Fruit fly (Drosophila melanogaster) whole organism, pupa: ENCODE results near the gene PICK1.

Experiments used
- CG10348 ChIP-seq: fragments of 200-800 bp; sonication (Bioruptor generic); IDR thresholded peaks from 2 replicates; pipeline ENCODE4 v1.3.6; 2022; ENCODE audit warnings: missing biosample characterization, missing genetic modification characterization
- CG12605 ChIP-seq: fragments of 200-800 bp; sonication (Bioruptor generic); IDR thresholded peaks from 2 replicates; pipeline ENCODE4 v1.3.6; 2022; ENCODE audit warnings: missing biosample characterization, missing genetic modification characterization
- CG13204 ChIP-seq: fragments of 200-800 bp; sonication (Bioruptor generic); optimal IDR thresholded peaks from 2 replicates; lab custom pipeline; 2018; ENCODE audit warnings: missing biosample characterization, mild to moderate bottlenecking, missing genetic modification characterization, moderate library complexity
- CG14655 ChIP-seq: fragments of 200-800 bp; sonication (Bioruptor generic); optimal IDR thresholded peaks from 3 replicates; lab custom pipeline; 2017; ENCODE audit warnings: mild to moderate bottlenecking, missing biosample characterization, missing genetic modification reagents, missing genetic modification characterization
- CG15710 ChIP-seq: fragments of 200-800 bp; sonication (Bioruptor generic); optimal IDR thresholded peaks from 2 replicates; lab custom pipeline; 2018; ENCODE audit warnings: missing biosample characterization, mild to moderate bottlenecking, missing genetic modification characterization, moderate library complexity
- CG17806 ChIP-seq: fragments of 200-800 bp; sonication (Bioruptor generic); optimal IDR thresholded peaks from 2 replicates; lab custom pipeline; 2018; ENCODE audit warnings: missing biosample characterization, mild to moderate bottlenecking, missing genetic modification characterization, moderate library complexity
- CG32121 ChIP-seq: fragments of 200-800 bp; sonication (Bioruptor generic); IDR thresholded peaks from 2 replicates; pipeline ENCODE4 v1.3.6; 2022; ENCODE audit warnings: missing biosample characterization, missing genetic modification characterization
- CG8159 ChIP-seq: fragments of 200-800 bp; sonication (Bioruptor generic); optimal IDR thresholded peaks from 3 replicates; lab custom pipeline; 2018; ENCODE audit warnings: missing biosample characterization, mild to moderate bottlenecking, missing genetic modification characterization, moderate library complexity
- CG8301 ChIP-seq: fragments of 200-800 bp; sonication (Bioruptor generic); optimal IDR thresholded peaks from 2 replicates; lab custom pipeline; 2018; ENCODE audit warnings: missing biosample characterization, mild to moderate bottlenecking, missing genetic modification characterization
- CG9948 ChIP-seq: fragments of 200-800 bp; sonication (Bioruptor generic); optimal IDR thresholded peaks from 2 replicates; lab custom pipeline; 2018; ENCODE audit warnings: missing biosample characterization, mild to moderate bottlenecking, missing genetic modification characterization, moderate library complexity
- D1 ChIP-seq: fragments of 200-800 bp; sonication (Bioruptor generic); optimal IDR thresholded peaks from 2 replicates; lab custom pipeline; 2018; ENCODE audit warnings: missing biosample characterization, mild to moderate bottlenecking, missing genetic modification characterization, moderate library complexity
- EcR ChIP-seq: fragments of 200-800 bp; sonication (Bioruptor generic); optimal IDR thresholded peaks from 3 replicates; lab custom pipeline; 2019; ENCODE audit warnings: missing biosample characterization, missing genetic modification characterization, mild to moderate bottlenecking, moderate library complexity, missing genetic modification reagents
- Ets98B ChIP-seq: fragments of 200-800 bp; sonication (Bioruptor generic); IDR thresholded peaks from 2 replicates; pipeline ENCODE4 v1.3.6; 2022; ENCODE audit warnings: missing biosample characterization, missing genetic modification characterization
- Pif1A ChIP-seq: fragments of 200-800 bp; sonication (Bioruptor generic); optimal IDR thresholded peaks from 3 replicates; lab custom pipeline; 2016; ENCODE audit warnings: missing biosample characterization, missing genetic modification characterization
- Pif1B ChIP-seq: fragments of 200-800 bp; sonication (Bioruptor generic); optimal IDR thresholded peaks from 3 replicates; lab custom pipeline; 2016; ENCODE audit warnings: missing biosample characterization, missing genetic modification characterization
- Snoo ChIP-seq: fragments of 200-800 bp; sonication (Bioruptor generic); optimal IDR thresholded peaks from 3 replicates; lab custom pipeline; 2017; ENCODE audit warnings: missing biosample characterization, mild to moderate bottlenecking, missing genetic modification characterization, inconsistent platforms
- fd96Ca ChIP-seq: fragments of 200-800 bp; sonication (Bioruptor generic); IDR thresholded peaks from 3 replicates; pipeline ENCODE4 v1.3.6; 2022; ENCODE audit warnings: missing biosample characterization, missing genetic modification characterization
- gl ChIP-seq: fragments of 200-800 bp; sonication (Bioruptor generic); optimal IDR thresholded peaks from 2 replicates; lab custom pipeline; 2018; ENCODE audit warnings: missing biosample characterization, mild to moderate bottlenecking, missing genetic modification characterization
- rn ChIP-seq: fragments of 200-800 bp; sonication (Bioruptor generic); IDR thresholded peaks from 2 replicates; pipeline ENCODE4 v1.3.6; 2022; ENCODE audit warnings: missing biosample characterization, missing genetic modification characterization

Gene PICK1

DNA sequence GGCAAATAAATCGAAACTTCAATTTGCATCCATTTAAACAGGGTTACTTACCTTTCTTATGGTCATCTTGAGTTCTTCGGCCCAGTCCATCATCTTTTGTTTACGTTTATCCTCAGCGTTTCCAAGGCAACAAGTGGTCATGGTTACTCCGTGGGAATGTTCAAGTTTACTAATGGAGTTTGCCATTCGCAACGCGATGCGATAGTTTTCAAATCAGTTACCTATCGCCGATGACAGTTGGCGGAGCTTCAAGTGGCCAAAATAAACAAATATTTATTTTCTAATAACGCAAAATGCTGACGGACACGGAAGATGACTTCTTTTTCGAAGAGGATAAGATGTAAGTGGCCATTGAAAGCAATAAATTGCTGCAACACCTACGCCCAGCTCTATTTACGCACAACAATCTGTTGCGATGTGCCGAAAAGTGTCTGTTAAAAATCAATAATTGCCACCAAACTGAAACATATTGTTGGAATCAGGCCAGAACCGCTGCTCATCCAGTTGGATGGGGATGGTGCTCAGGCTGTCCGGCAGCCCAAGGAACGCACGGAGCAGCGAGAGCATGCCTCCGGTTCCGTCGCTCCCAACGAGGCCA is at the start of gene PICK1, which contains the start of gene IFT43:
PICK1 (plus strand) TSS at position 211 of the 598 bp plus-strand sequence.
IFT43 (minus strand) TSS at position 166 of the 598 bp plus-strand sequence.
- TF ChIP-seq CG13204: no peak
- TF ChIP-seq fd96Ca: 0 out of 3 replicates have a peak, but pooled peaks have one; percentile 30
- TF ChIP-seq D1 (tag; lab: Kevin White, UChicago): no peak
- TF ChIP-seq CG12605 (GFP tag; lab: Robert Waterston, UW): peak; percentile 71
- TF ChIP-seq EcR: no peak
- TF ChIP-seq CG10348 (GFP tag; lab: Robert Waterston, UW): no peak
- no peak for TF ChIP-seq CG32121 (GFP tag; lab: Robert Waterston, UW)

DNA sequence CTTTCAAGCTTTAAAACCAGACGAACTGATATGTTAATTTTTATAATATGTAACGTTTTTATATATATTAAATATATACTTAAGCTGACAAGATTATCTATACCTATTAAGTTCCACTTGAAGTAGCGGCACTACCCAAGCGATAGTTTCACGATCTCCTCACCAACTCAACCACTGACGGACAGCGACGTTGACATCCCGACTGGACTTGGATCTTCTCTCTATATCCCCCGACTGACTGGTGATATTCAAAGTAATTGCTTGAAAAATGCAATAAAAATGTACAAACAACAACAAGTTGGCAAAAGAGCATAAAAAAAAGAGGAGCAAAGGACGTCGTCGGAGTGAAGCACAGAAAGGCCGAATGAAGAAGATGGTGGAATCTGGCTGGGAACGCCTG is 48.6 kb upstream of the PICK1 start, which contains the start of gene Ref2:
Ref2 (minus strand) TSS at position 101 of the 400 bp plus-strand sequence.
- TF ChIP-seq CG17806 (tag; lab: Kevin White, UChicago) (no peak), CG8159 (peak; percentile 3)

DNA sequence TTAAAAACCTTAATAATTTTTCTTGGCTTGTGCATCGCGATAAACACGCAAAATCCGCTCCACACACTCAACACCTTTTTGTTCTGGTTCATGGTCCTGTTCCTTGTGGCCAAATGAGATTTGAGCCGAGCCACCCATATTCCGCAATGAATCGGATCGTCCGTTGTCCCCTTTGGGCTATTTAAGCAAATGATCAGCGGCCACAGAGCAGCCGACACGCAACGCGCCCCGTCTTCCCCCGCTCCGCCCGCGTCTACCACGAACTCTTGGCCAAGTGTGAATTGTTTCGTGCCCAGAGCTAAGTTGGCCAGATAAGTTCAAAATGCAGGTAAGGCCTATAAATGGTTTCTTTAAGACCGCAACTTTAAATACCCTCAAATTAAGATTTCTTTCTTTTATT is 43.8 kb upstream of the PICK1 start:
- no peak for TF ChIP-seq CG9948 (tag; lab: Kevin White, UChicago)

DNA sequence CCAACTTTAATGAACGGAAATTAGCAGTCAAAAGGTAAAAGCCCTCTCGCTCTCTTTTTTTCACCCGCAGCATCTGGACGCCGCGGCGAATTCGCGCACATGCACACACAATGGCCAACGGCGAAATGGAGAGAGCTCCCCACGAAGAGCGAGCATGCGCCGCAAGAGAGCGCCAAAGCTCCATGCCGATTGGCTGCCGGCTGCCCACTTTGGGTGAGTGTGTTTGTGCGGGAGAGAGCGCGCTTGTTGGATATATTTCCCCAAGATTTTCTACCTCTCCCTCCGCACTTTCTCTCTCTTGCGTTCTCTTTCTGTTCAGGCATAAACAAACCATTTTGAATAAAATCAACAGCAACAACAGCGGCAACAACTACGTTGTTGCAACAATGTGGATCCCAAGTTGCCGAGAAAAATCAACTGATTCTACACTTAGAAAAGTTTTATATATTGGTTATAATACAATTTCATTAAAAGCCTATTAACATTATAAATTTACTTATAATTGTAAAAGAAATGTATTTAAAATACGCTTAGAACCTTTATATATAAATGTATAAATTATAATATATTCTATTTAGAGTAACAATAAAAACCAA is 39.0 kb upstream of the PICK1 start:
- TF ChIP-seq Ets98B (GFP tag; lab: Robert Waterston, UW) (no peak), D1 (tag; lab: Kevin White, UChicago) (peak; percentile 16), CG14655 (GFP tag; lab: Kevin White, UChicago) (peak; percentile 21), Snoo (tag; lab: Kevin White, UChicago) (no peak), CG8159 (peak; percentile 56), rn (GFP tag; lab: Robert Waterston, UW) (no peak)

dm6 chr2L:12656865-12657264 is 38.0 kb upstream of the PICK1 start, which contains the start of gene pdm2:
Gene pdm2 (plus strand): TSS chr2L:12657165.
- no peak for TF ChIP-seq Pif1B (GFP tag; lab: Kevin White, UChicago)
- no peak for TF ChIP-seq gl (tag; lab: Kevin White, UChicago)
- no peak for TF ChIP-seq CG14655 (GFP tag; lab: Kevin White, UChicago)
- no peak for TF ChIP-seq D1 (tag; lab: Kevin White, UChicago)
- TF ChIP-seq EcR: no peak

dm6 chr2L:12657337-12657736 is 37.5 kb upstream of the PICK1 start:
- TF ChIP-seq CG8301 (tag; lab: Kevin White, UChicago): no peak
- no peak for TF ChIP-seq D1 (tag; lab: Kevin White, UChicago)

- TF ChIP-seq CG9948 (tag; lab: Kevin White, UChicago) (no peak), fd96Ca (no peak), CG14655 (GFP tag; lab: Kevin White, UChicago) (no peak), CG8159 (no peak), CG15710 (no peak), Pif1A (GFP tag; lab: Kevin White, UChicago) (no peak), CG32121 (GFP tag; lab: Robert Waterston, UW) (no peak)
These were observed 28.7 kb upstream of the PICK1 start for dm6 chr2L:12666002-12666576.

dm6 chr2L:12669614-12670013 is 25.2 kb upstream of the PICK1 start, which contains the start of gene Nepl7:
Gene Nepl7 (minus strand): TSS chr2L:12669714.
- TF ChIP-seq CG17806 (tag; lab: Kevin White, UChicago): no peak
- TF ChIP-seq CG12605 (GFP tag; lab: Robert Waterston, UW): no peak
- no peak for TF ChIP-seq CG8301 (tag; lab: Kevin White, UChicago)
- TF ChIP-seq CG14655 (GFP tag; lab: Kevin White, UChicago): no peak
- TF ChIP-seq D1 (tag; lab: Kevin White, UChicago): no peak
- TF ChIP-seq Ets98B (GFP tag; lab: Robert Waterston, UW): no peak
- no peak for TF ChIP-seq Pif1B (GFP tag; lab: Kevin White, UChicago)
- TF ChIP-seq fd96Ca: no peak
